Worm (Caenorhabditis elegans): ENCODE measurements around the gene sir-2.1.

DNA sequence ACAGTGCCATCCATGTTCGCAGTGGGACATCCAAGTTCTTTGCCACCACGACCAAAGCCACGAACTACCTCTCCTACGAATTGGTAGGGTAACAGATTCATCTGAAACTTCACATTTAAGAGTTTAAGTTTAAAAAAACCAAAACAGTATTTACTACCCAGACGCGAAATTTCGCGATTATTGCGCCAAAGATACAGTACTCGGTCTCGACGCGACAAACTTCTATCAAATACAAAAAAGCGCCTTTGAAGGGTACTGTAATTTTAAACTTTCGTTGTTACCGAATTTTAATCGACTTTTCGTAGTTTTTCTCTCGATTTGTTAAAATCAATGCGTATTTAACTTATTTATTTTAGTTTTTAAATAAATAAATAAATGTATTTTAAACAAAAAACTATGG lies 43.3 kb upstream of the sir-2.1 start, which contains the start of gene rfk-1:
- TF ChIP-seq ama-1 (optimal IDR thresholded peaks at IDR 0.05) (no peak), pes-1 (GFP tag; IDR thresholded peaks at IDR 0.05) (no peak), hmg-4 (GFP tag; optimal IDR thresholded peaks at IDR 0.05) (no peak)

Measured in whole organism, early embryonic.